Worm (Caenorhabditis elegans) whole organism, L3 larva: Measurements from ENCODE around the gene Y50D7A.3.
A peak's percentile ranks its signal among the peaks of the same experiment; 100 is the strongest.

Experiments
- R02D3.7 ChIP-seq: fragments of 150-350 bp; optimal IDR thresholded peaks from 2 replicates; lab custom pipeline; 2014; ENCODE audit warnings: missing biosample characterization, missing genetic modification characterization
- aly-2 ChIP-seq: fragments of 150-350 bp; optimal IDR thresholded peaks from 2 replicates; lab custom pipeline; 2014; ENCODE audit warnings: missing biosample characterization, missing genetic modification characterization
- ama-1 ChIP-seq: fragments of 150-350 bp; optimal IDR thresholded peaks from 2 replicates; lab custom pipeline; 2018
- ceh-16 ChIP-seq: sonication (generic microtip); optimal IDR thresholded peaks from 2 replicates; lab custom pipeline; 2017; ENCODE audit warnings: missing biosample characterization, missing genetic modification characterization
- ceh-28 ChIP-seq: fragments of 150-350 bp; optimal IDR thresholded peaks from 2 replicates; lab custom pipeline; 2014; ENCODE audit warnings: missing biosample characterization, missing genetic modification reagents, missing genetic modification characterization
- ceh-82 ChIP-seq: fragments of 150-350 bp; optimal IDR thresholded peaks from 2 replicates; lab custom pipeline; 2014; ENCODE audit warnings: missing biosample characterization, missing genetic modification characterization
- ceh-9 ChIP-seq: sonication (generic microtip); optimal IDR thresholded peaks from 2 replicates; lab custom pipeline; 2018; ENCODE audit warnings: missing biosample characterization, missing genetic modification characterization
- egl-27 ChIP-seq: sonication (generic microtip); optimal IDR thresholded peaks from 4 replicates; lab custom pipeline; 2017; ENCODE audit warnings: missing biosample characterization, missing genetic modification reagents, missing genetic modification characterization
- elt-1 ChIP-seq: fragments of 150-350 bp; optimal IDR thresholded peaks from 2 replicates; lab custom pipeline; 2014; ENCODE audit warnings: missing biosample characterization, missing genetic modification characterization
- elt-2 ChIP-seq: sonication (generic microtip); optimal IDR thresholded peaks from 2 replicates; lab custom pipeline; 2016; ENCODE audit warnings: missing genetic modification reagents, mild to moderate bottlenecking, missing genetic modification characterization, missing compliant biosample characterization
- eor-1 ChIP-seq, 2 experiments: fragments of 150-350 bp; optimal IDR thresholded peaks; 2 replicates each; lab custom pipeline; 2014 to 2018; ENCODE audit warnings: missing biosample characterization in 2 of 2, missing genetic modification characterization in 2 of 2
- fkh-10 ChIP-seq: sonication (generic microtip); optimal IDR thresholded peaks from 2 replicates; lab custom pipeline; 2017; ENCODE audit warnings: missing biosample characterization, missing genetic modification reagents, missing genetic modification characterization
- fkh-2 ChIP-seq: fragments of 150-350 bp; optimal IDR thresholded peaks from 2 replicates; lab custom pipeline; 2014; ENCODE audit warnings: missing biosample characterization, missing genetic modification reagents, missing genetic modification characterization
- fos-1 ChIP-seq: fragments of 150-350 bp; optimal IDR thresholded peaks from 2 replicates; lab custom pipeline; 2014; ENCODE audit warnings: missing biosample characterization, missing genetic modification characterization
- hmg-11 ChIP-seq: sonication (generic microtip); optimal IDR thresholded peaks from 2 replicates; lab custom pipeline; 2016; ENCODE audit warnings: missing genetic modification characterization, missing compliant biosample characterization
- jun-1 ChIP-seq: fragments of 150-350 bp; optimal IDR thresholded peaks from 2 replicates; lab custom pipeline; 2014; ENCODE audit warnings: missing biosample characterization, missing genetic modification reagents, missing genetic modification characterization
- lin-15B ChIP-seq: fragments of 150-350 bp; optimal IDR thresholded peaks from 2 replicates; lab custom pipeline; 2014; ENCODE audit warnings: missing biosample characterization, missing genetic modification characterization
- lin-39 ChIP-seq: fragments of 150-350 bp; optimal IDR thresholded peaks from 2 replicates; lab custom pipeline; 2018; ENCODE audit warnings: missing biosample characterization, missing genetic modification reagents, missing genetic modification characterization
- lsy-12 ChIP-seq: sonication (generic microtip); optimal IDR thresholded peaks from 2 replicates; lab custom pipeline; 2016; ENCODE audit warnings: mild to moderate bottlenecking, missing genetic modification characterization, missing compliant biosample characterization
- mml-1 ChIP-seq: fragments of 150-350 bp; sonication (generic microtip); optimal IDR thresholded peaks from 3 replicates; lab custom pipeline; 2014; ENCODE audit warnings: missing biosample characterization, missing genetic modification characterization
- nfya-1 ChIP-seq: sonication (generic microtip); optimal IDR thresholded peaks from 2 replicates; lab custom pipeline; 2017; ENCODE audit warnings: missing genetic modification characterization, mild to moderate bottlenecking, missing compliant biosample characterization, antibody characterized with exemption, moderate library complexity; ENCODE audit not compliant: insufficient read depth
- nhr-11 ChIP-seq: fragments of 150-350 bp; optimal IDR thresholded peaks from 2 replicates; lab custom pipeline; 2014; ENCODE audit warnings: missing biosample characterization, missing genetic modification characterization
- nhr-12 ChIP-seq: fragments of 150-350 bp; optimal IDR thresholded peaks from 2 replicates; lab custom pipeline; 2014; ENCODE audit warnings: missing biosample characterization, missing genetic modification characterization
- nhr-25 ChIP-seq: sonication (generic microtip); optimal IDR thresholded peaks from 2 replicates; lab custom pipeline; 2017; ENCODE audit warnings: missing biosample characterization, missing genetic modification characterization
- nhr-28 ChIP-seq: fragments of 150-350 bp; optimal IDR thresholded peaks from 2 replicates; lab custom pipeline; 2014; ENCODE audit warnings: missing biosample characterization, missing genetic modification characterization
- nhr-43 ChIP-seq: sonication (generic microtip); optimal IDR thresholded peaks from 2 replicates; lab custom pipeline; 2016; ENCODE audit warnings: mild to moderate bottlenecking, missing genetic modification characterization, missing compliant biosample characterization; ENCODE audit not compliant: poor library complexity, severe bottlenecking
- nhr-67 ChIP-seq: fragments of 150-350 bp; optimal IDR thresholded peaks from 2 replicates; lab custom pipeline; 2014; ENCODE audit warnings: missing biosample characterization, missing genetic modification characterization
- nhr-76 ChIP-seq: fragments of 150-350 bp; sonication (generic microtip); optimal IDR thresholded peaks from 5 replicates; lab custom pipeline; 2014; ENCODE audit warnings: missing biosample characterization, missing genetic modification characterization
- nhr-77 ChIP-seq: fragments of 150-350 bp; optimal IDR thresholded peaks from 2 replicates; lab custom pipeline; 2014; ENCODE audit warnings: missing biosample characterization, missing genetic modification characterization
- pha-4 ChIP-seq: fragments of 150-350 bp; optimal IDR thresholded peaks from 2 replicates; lab custom pipeline; 2014; ENCODE audit warnings: missing biosample characterization, missing genetic modification reagents, missing genetic modification characterization
- sea-2 ChIP-seq: fragments of 150-350 bp; sonication (generic microtip); optimal IDR thresholded peaks from 4 replicates; lab custom pipeline; 2014; ENCODE audit warnings: missing biosample characterization, missing genetic modification reagents, missing genetic modification characterization
- snpc-4 ChIP-seq: fragments of 150-350 bp; optimal IDR thresholded peaks from 2 replicates; lab custom pipeline; 2014; ENCODE audit warnings: missing biosample characterization, missing genetic modification characterization
- tbx-2 ChIP-seq: sonication (generic microtip); optimal IDR thresholded peaks from 2 replicates; lab custom pipeline; 2016; ENCODE audit warnings: mild to moderate bottlenecking, missing genetic modification characterization, missing compliant biosample characterization
- unc-39 ChIP-seq: sonication (generic microtip); optimal IDR thresholded peaks from 4 replicates; lab custom pipeline; 2017; ENCODE audit warnings: missing biosample characterization, missing genetic modification characterization
- unc-62 ChIP-seq: fragments of 150-350 bp; sonication (generic microtip); optimal IDR thresholded peaks from 4 replicates; lab custom pipeline; 2014; ENCODE audit warnings: missing biosample characterization, missing genetic modification reagents, missing genetic modification characterization
- zag-1 ChIP-seq: fragments of 150-350 bp; optimal IDR thresholded peaks from 2 replicates; lab custom pipeline; 2014; ENCODE audit warnings: missing biosample characterization, missing genetic modification characterization
- ztf-11 ChIP-seq: fragments of 150-350 bp; optimal IDR thresholded peaks from 2 replicates; lab custom pipeline; 2014; ENCODE audit warnings: missing biosample characterization, missing genetic modification characterization
- ztf-4 ChIP-seq: fragments of 150-350 bp; optimal IDR thresholded peaks from 2 replicates; lab custom pipeline; 2014; ENCODE audit warnings: missing biosample characterization, missing genetic modification characterization

Gene Y50D7A.3

DNA sequence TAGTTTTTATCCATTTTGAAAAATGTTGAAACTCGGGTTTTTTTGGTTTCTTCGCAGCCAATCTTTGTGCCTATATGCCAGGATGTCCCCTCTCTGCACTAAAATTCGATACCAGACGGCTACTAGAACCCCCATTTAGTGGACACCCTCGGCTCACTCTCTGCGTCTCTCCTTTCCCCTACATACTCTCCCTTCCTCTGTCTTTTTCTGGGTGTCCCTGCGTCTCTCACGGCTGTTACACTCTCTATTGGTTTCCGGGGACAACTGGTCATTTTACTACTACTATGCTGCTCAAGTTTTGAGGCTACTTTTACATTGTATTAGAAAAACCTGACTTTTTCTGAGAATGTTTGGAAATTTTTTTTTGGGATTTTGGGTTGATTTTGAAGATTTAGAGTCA lies 34.0 kb upstream of the Y50D7A.3 start:
- peak; percentile 2 for TF ChIP-seq nfya-1 (tag; lab: Kevin White, UChicago)
- TF ChIP-seq hmg-11 (tag; lab: Kevin White, UChicago): peak; percentile 57
- no peak for TF ChIP-seq ztf-4 (tag; lab: Kevin White, UChicago)
- no peak for TF ChIP-seq nhr-25 (tag; lab: Kevin White, UChicago)

DNA sequence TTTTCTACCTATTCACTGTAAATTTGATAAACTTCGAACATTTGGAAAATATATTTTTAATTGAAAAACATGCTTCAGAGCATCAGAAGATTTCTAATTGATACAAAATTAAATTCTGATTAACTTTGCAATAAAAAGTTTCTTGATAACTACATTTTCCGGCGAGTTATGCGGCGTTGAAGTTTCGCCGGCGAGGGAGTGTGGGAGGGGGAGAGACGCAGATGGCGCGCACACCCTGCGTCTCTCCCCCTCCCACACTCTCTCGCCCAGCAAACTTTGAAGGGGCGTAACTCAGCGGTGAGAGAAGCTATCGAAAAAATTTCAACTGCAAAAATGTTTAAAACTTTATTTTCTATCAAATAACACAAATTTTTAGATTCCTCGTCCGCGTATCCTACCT lies 31.8 kb upstream of the Y50D7A.3 start:
- TF ChIP-seq lin-39 (tag; lab: Kevin White, UChicago) (no peak), nhr-76 (no peak), ztf-4 (tag; lab: Kevin White, UChicago) (no peak), unc-39 (no peak), ceh-28 (tag; lab: Kevin White, UChicago) (no peak), nhr-28 (tag; lab: Kevin White, UChicago) (no peak), zag-1 (no peak), jun-1 (tag; lab: Kevin White, UChicago) (no peak), lsy-12 (tag; lab: Kevin White, UChicago) (no peak), elt-1 (tag; lab: Kevin White, UChicago) (no peak), fkh-2 (no peak), nhr-43 (tag; lab: Kevin White, UChicago) (no peak), nhr-25 (tag; lab: Kevin White, UChicago) (no peak)

DNA sequence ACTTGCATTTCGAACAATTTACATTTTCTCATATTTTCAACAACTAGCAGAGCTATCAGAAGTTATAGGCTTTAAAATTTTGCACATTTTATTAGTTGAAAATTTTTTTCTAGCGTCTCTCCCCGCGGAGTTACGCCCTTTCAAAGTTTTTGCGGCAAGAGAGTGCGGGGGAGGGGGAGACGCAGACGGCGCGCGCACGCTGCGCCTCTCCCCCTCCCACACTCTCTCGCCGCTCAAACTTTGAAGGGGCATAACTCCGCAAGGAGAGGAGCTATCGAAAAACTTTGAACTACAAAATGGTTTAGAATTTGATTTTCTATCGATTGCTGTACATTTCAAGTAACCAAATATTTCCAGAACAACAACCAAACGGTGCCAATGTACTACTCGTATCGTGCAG lies 27.3 kb upstream of the Y50D7A.3 start:
- TF ChIP-seq nhr-25 (tag; lab: Kevin White, UChicago): no peak
- no peak for TF ChIP-seq fos-1 (tag; lab: Kevin White, UChicago)
- TF ChIP-seq ceh-16: no peak
- TF ChIP-seq snpc-4 (tag; lab: Kevin White, UChicago): no peak
- no peak for TF ChIP-seq fkh-10 (GFP tag; lab: Kevin White, UChicago)
- TF ChIP-seq nhr-28 (tag; lab: Kevin White, UChicago): no peak
- TF ChIP-seq aly-2: no peak
- TF ChIP-seq elt-2 (tag; lab: Kevin White, UChicago): no peak
- no peak for TF ChIP-seq unc-62 (GFP tag; lab: Kevin White, UChicago)
- no peak for TF ChIP-seq nhr-11 (tag; lab: Kevin White, UChicago)
- no peak for TF ChIP-seq nhr-77 (tag; lab: Kevin White, UChicago)
- TF ChIP-seq ztf-11 (tag; lab: Kevin White, UChicago): no peak
- TF ChIP-seq nfya-1 (tag; lab: Kevin White, UChicago): no peak
- TF ChIP-seq ama-1 (lab: Kevin White, UChicago): no peak
- TF ChIP-seq eor-1 (tag; optimal IDR thresholded peaks at IDR 0.05; lab: Kevin White, UChicago): no peak
- no peak for TF ChIP-seq ceh-28 (tag; lab: Kevin White, UChicago)
- TF ChIP-seq jun-1 (tag; lab: Kevin White, UChicago): no peak
- TF ChIP-seq hmg-11 (tag; lab: Kevin White, UChicago): no peak

DNA sequence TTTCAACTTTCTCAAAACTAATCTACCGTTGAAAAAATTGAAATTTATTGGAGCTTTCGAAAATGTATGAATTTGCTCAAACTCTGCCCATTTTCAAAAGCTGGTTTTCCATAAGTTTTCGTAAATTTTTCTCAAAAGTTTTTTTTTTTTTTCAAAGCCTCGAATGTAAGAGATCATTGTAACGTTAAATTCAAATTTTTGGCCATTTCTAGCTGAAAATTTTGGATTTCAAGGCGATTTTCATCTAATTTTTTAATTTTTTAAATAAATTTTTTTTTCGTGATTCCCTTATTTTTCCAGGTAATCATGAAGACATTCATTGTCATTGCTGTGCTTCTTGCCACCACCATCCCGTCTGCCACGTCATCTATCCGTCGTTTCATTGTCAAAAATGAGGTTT lies 24.2 kb upstream of the Y50D7A.3 start, which contains the start of gene hpo-38:
hpo-38 (plus strand) TSS at position 301 of the 400 bp plus-strand sequence.
- TF ChIP-seq aly-2 (no peak), jun-1 (tag; lab: Kevin White, UChicago) (no peak)

DNA sequence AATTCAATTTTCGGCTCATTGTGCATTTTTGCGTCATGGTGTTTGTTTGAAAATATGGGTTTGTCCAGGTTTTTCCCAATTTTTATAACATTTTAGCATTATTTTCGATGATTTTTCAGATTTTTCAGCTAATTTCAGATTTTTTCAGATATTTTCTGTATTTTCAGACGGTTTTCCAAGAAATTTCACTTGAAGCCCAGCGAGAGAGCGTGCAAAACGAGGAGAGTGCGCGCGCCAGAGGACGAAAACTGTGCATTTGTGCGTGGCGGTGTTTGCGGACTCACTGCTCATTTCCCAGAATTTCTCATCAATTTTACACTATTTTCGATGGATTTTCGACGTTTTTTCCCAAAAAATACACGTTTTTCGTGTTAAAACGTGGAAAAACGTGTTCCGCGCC lies 19.2 kb upstream of the Y50D7A.3 start:
- TF ChIP-seq ceh-9: no peak
- no peak for TF ChIP-seq snpc-4 (tag; lab: Kevin White, UChicago)
- no peak for TF ChIP-seq aly-2
- TF ChIP-seq nfya-1 (tag; lab: Kevin White, UChicago): peak; percentile 60
- no peak for TF ChIP-seq zag-1
- no peak for TF ChIP-seq ztf-11 (tag; lab: Kevin White, UChicago)
- no peak for TF ChIP-seq mml-1
- TF ChIP-seq R02D3.7 (tag; lab: Kevin White, UChicago): peak; percentile 38
- peak; percentile 34 for TF ChIP-seq ceh-28 (tag; lab: Kevin White, UChicago)
- TF ChIP-seq hmg-11 (tag; lab: Kevin White, UChicago): peak; percentile 60
- no peak for TF ChIP-seq nhr-67 (tag; lab: Kevin White, UChicago)
- TF ChIP-seq tbx-2 (tag; lab: Kevin White, UChicago): peak; percentile 43
- no peak for TF ChIP-seq nhr-25 (tag; lab: Kevin White, UChicago)
- TF ChIP-seq fos-1 (tag; lab: Kevin White, UChicago): no peak
- peak; percentile 17 for TF ChIP-seq pha-4 (tag; lab: Kevin White, UChicago)
- no peak for TF ChIP-seq unc-62 (GFP tag; lab: Kevin White, UChicago)
- no peak for TF ChIP-seq egl-27
- TF ChIP-seq fkh-2: no peak
- peak; percentile 32 for TF ChIP-seq elt-2 (tag; lab: Kevin White, UChicago)
- no peak for TF ChIP-seq fkh-10 (GFP tag; lab: Kevin White, UChicago)
- peak; percentile 38 for TF ChIP-seq ceh-82 (tag; lab: Kevin White, UChicago)
- TF ChIP-seq lin-15B: peak; percentile 32
- TF ChIP-seq nhr-12: no peak
- no peak for TF ChIP-seq ztf-4 (tag; lab: Kevin White, UChicago)
- TF ChIP-seq ceh-16: no peak
- TF ChIP-seq nhr-28 (tag; lab: Kevin White, UChicago): no peak
- TF ChIP-seq lsy-12 (tag; lab: Kevin White, UChicago): peak; percentile 55
- no peak for TF ChIP-seq sea-2 (GFP tag; lab: Kevin White, UChicago)
- no peak for TF ChIP-seq nhr-43 (tag; lab: Kevin White, UChicago)
- TF ChIP-seq, all 47 proteins: peak for 10
